Fruit fly (Drosophila melanogaster) whole organism, pupa: ENCODE results near the gene C1GalTA.

ENCODE experiments used
- CG12605 ChIP-seq: fragments of 200-800 bp; sonication (Bioruptor generic); IDR thresholded peaks from 2 replicates; pipeline ENCODE4 v1.3.6; 2022; ENCODE audit warnings: missing biosample characterization, missing genetic modification characterization
- CG17806 ChIP-seq: fragments of 200-800 bp; sonication (Bioruptor generic); optimal IDR thresholded peaks from 2 replicates; lab custom pipeline; 2018; ENCODE audit warnings: missing biosample characterization, mild to moderate bottlenecking, missing genetic modification characterization, moderate library complexity
- CG9948 ChIP-seq: fragments of 200-800 bp; sonication (Bioruptor generic); optimal IDR thresholded peaks from 2 replicates; lab custom pipeline; 2018; ENCODE audit warnings: missing biosample characterization, mild to moderate bottlenecking, missing genetic modification characterization, moderate library complexity
- EcR ChIP-seq: fragments of 200-800 bp; sonication (Bioruptor generic); optimal IDR thresholded peaks from 3 replicates; lab custom pipeline; 2019; ENCODE audit warnings: missing biosample characterization, missing genetic modification characterization, mild to moderate bottlenecking, moderate library complexity, missing genetic modification reagents

DNA sequence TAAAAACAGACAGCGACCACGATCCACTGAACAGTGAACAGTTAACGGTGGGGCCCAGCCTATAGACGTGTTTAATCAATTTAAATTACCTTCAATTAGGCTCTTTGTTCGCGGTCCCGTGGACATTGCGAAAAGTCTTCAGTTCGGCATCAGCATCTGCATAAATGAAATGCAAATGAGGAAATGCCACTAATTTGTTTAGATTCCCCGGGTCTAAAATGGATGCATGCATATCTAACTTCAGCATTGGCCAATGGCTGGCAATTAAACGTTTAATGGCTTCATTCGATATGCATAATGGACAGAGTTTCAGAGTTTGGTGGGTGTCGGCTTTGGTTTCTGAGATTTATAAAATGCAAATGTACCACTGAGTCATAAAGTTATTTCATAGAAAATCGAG is 49.1 kb downstream of the C1GalTA start:
- no peak for TF ChIP-seq CG17806
- no peak for TF ChIP-seq CG12605
- no peak for TF ChIP-seq EcR (GFP tag; lab: Kevin White, UChicago)
- TF ChIP-seq CG9948 (tag; lab: Kevin White, UChicago) = no peak
